Fruit fly (Drosophila melanogaster) whole organism, prepupa: Measurements from ENCODE around the gene Mms19.

Experiments
- CG31627 ChIP-seq: fragments of 200-800 bp; sonication (Bioruptor generic); optimal IDR thresholded peaks from 3 replicates; lab custom pipeline; 2016; ENCODE audit warnings: missing biosample characterization, missing genetic modification characterization
- Lpt ChIP-seq: fragments of 200-800 bp; sonication (Bioruptor generic); optimal IDR thresholded peaks from 3 replicates; lab custom pipeline; 2016; ENCODE audit warnings: missing biosample characterization, missing genetic modification characterization
- achi ChIP-seq: fragments of 200-800 bp; sonication (Bioruptor generic); optimal IDR thresholded peaks from 3 replicates; lab custom pipeline; 2016; ENCODE audit warnings: missing biosample characterization, missing genetic modification characterization
- salr ChIP-seq, 2 experiments: fragments of 200-800 bp; sonication (Bioruptor generic); optimal IDR thresholded peaks; 3 replicates each; lab custom pipeline; 2016 to 2018; ENCODE audit warnings: missing biosample characterization in 2 of 2, missing genetic modification characterization in 2 of 2, mild to moderate bottlenecking in 1 of 2
- svp ChIP-seq: fragments of 200-800 bp; sonication (Bioruptor generic); peaks from one replicate; lab custom pipeline; 2016; ENCODE audit warnings: missing biosample characterization, missing genetic modification characterization

DNA sequence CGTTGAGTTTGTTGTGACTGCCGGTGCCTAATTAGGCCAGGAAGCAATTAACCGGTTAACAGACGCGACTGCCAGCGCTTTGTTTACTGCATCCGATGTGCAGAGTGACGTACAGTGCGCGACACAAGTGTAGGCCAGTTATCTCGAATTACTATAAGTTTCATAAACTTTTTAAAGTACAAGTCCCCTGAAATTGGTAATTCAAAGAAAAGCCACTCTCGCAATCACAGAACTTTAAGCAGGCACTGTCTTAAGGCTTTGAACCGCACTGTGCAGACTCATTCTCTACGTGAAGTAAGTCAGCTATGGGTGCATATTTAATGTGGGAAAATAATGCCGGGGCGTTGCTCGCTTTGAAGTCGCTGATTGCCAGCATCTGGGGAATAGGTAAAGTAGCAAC is 22.9 kb upstream of the Mms19 start:
- TF ChIP-seq achi (peak; percentile 91), svp (GFP tag; lab: Kevin White, UChicago) (no peak), CG31627 (peak; percentile 86), salr (GFP tag; optimal IDR thresholded peaks at IDR 0.05; lab: Kevin White, UChicago) (peak; percentile 72 to 79), Lpt (GFP tag; lab: Kevin White, UChicago) (peak; percentile 88)
